In the genomic region with DNA sequence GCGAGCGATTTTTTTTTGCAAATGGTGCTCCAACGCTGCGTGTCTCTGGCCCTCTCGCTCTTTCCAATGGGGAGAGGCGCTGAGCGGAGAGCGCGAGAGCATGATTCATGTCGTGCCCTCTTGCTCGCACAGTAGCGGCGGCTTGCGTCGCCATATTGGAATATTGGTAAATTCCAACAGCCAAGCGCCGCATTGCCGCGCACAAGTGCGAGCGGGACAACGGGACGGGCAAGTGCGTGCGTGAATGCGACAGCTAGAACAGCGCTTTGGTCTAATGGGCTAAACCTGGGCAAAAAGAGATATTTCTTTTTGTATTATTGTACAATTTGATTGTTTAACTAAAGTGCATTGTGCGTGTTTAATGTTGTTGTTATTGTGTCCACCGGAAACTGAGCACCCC, we compare ENCODE assay signal across 1 fruit fly cellular context.
TF ChIP-seq lines count a peak whose summit lies in the region.

No protein-coding gene starts in this region.

TF ChIP-seq in whole organism, embryonic, 481 proteins besides CTCF, POLR2A, EP300 and RAD21 (continued from another document):
- peak; percentile 62; the same call in 1 of the 2 replicates for TF ChIP-seq NFAT (GFP tag; IDR thresholded peaks at IDR 0.05; lab: Robert Waterston, UW)
- TF ChIP-seq kni (GFP tag; optimal IDR thresholded peaks at IDR 0.05; lab: Kevin White, UChicago), result peak; percentile 55
- TF ChIP-seq Deaf1 (tag; optimal IDR thresholded peaks at IDR 0.05; lab: Kevin White, UChicago), result peak; percentile 55
- no peak for TF ChIP-seq pum (GFP tag; optimal IDR thresholded peaks at IDR 0.05; lab: Kevin White, UChicago)
- TF ChIP-seq CG33557 (GFP tag; optimal IDR thresholded peaks at IDR 0.05; lab: Kevin White, UChicago), result peak; percentile 46
- TF ChIP-seq ato (GFP tag; IDR thresholded peaks at IDR 0.05; lab: Robert Waterston, UW; ENCODE audit: partially characterized antibody), result 0 out of 2 replicates have a peak, but pooled peaks have one; percentile 43
- TF ChIP-seq CG6689 (GFP tag; IDR thresholded peaks at IDR 0.05; lab: Robert Waterston, UW), result peak; percentile 13; the same call in 1 of the 2 replicates
- peak in 1 of 2 experiments; percentile 72 for TF ChIP-seq Trl (optimal IDR thresholded peaks at IDR 0.05; lab: Kevin White, UChicago)
- TF ChIP-seq Trl (GFP tag; optimal IDR thresholded peaks at IDR 0.05; lab: Kevin White, UChicago), result no peak
- TF ChIP-seq chm (GFP tag; IDR thresholded peaks at IDR 0.05; lab: Robert Waterston, UW), result peak; percentile 59; the same call in 1 of the 2 replicates
- TF ChIP-seq pan (optimal IDR thresholded peaks at IDR 0.05; lab: Kevin White, UChicago), result no peak
- peak in 1 of 2 experiments; percentile 39 for TF ChIP-seq pan (GFP tag; optimal IDR thresholded peaks at IDR 0.05 in 1 of 2, IDR thresholded peaks at IDR 0.05 in 1 of 2)
- TF ChIP-seq phol (tag; optimal IDR thresholded peaks at IDR 0.05; lab: Kevin White, UChicago), result peak; percentile 100
- peak; percentile 54 for TF ChIP-seq Mes4 (GFP tag; optimal IDR thresholded peaks at IDR 0.05; lab: Kevin White, UChicago)
- no peak for TF ChIP-seq CG30431 (GFP tag; optimal IDR thresholded peaks at IDR 0.05; lab: Kevin White, UChicago)
- TF ChIP-seq CG3847 (GFP tag; IDR thresholded peaks at IDR 0.05; lab: Robert Waterston, UW), result peak; percentile 45; the same call in 1 of the 2 replicates
- TF ChIP-seq HmgZ (tag; optimal IDR thresholded peaks at IDR 0.05; lab: Kevin White, UChicago), result peak; percentile 79
- peak; percentile 10 for TF ChIP-seq CG15696 (tag; optimal IDR thresholded peaks at IDR 0.05; lab: Kevin White, UChicago)
- TF ChIP-seq CG31365 (tag; optimal IDR thresholded peaks at IDR 0.05; lab: Kevin White, UChicago), result peak; percentile 3
- no peak for TF ChIP-seq corto (GFP tag; optimal IDR thresholded peaks at IDR 0.05; lab: Kevin White, UChicago)
- TF ChIP-seq mirr (GFP tag; optimal IDR thresholded peaks at IDR 0.05; lab: Kevin White, UChicago), result peak; percentile 49
- TF ChIP-seq onecut (GFP tag; IDR thresholded peaks at IDR 0.05; lab: Robert Waterston, UW), result peak; percentile 87
- peak; percentile 51 for TF ChIP-seq ftz-f1 (GFP tag; optimal IDR thresholded peaks at IDR 0.05; lab: Kevin White, UChicago)
- TF ChIP-seq CG9932 (GFP tag; IDR thresholded peaks at IDR 0.05; lab: Robert Waterston, UW), result peak; percentile 35; the same call in 1 of the 2 replicates
- TF ChIP-seq Adf1 (GFP tag; IDR thresholded peaks at IDR 0.05; lab: Robert Waterston, UW), result peak; percentile 70
- no peak; the same call in 1 of the 2 replicates for TF ChIP-seq CG4360 (GFP tag; IDR thresholded peaks at IDR 0.05; lab: Robert Waterston, UW)
- peak; percentile 15; the same call in 1 of the 3 replicates for TF ChIP-seq Aef1 (GFP tag; IDR thresholded peaks at IDR 0.05; lab: Robert Waterston, UW)
- TF ChIP-seq CG8281 (tag; optimal IDR thresholded peaks at IDR 0.05; lab: Kevin White, UChicago), result peak; percentile 50
- TF ChIP-seq CG13894 (tag; optimal IDR thresholded peaks at IDR 0.05; lab: Kevin White, UChicago), result peak; percentile 28
- peak; percentile 19 for TF ChIP-seq CG18619 (GFP tag; optimal IDR thresholded peaks at IDR 0.05; lab: Kevin White, UChicago)
- TF ChIP-seq CG15514 (GFP tag; optimal IDR thresholded peaks at IDR 0.05; lab: Kevin White, UChicago), result peak; percentile 51
- TF ChIP-seq Xrp1 (GFP tag; IDR thresholded peaks at IDR 0.05; lab: Robert Waterston, UW), result 0 out of 2 replicates have a peak, but pooled peaks have one; percentile 15
- TF ChIP-seq CG16813 (GFP tag; IDR thresholded peaks at IDR 0.05; lab: Robert Waterston, UW; ENCODE audit: partially characterized antibody), result peak; percentile 56; the same call in 1 of the 3 replicates
- TF ChIP-seq CG1603 (tag; optimal IDR thresholded peaks at IDR 0.05; lab: Kevin White, UChicago), result peak; percentile 17
- peak; percentile 88 for TF ChIP-seq abd-A (tag; optimal IDR thresholded peaks at IDR 0.05; lab: Kevin White, UChicago)
- peak; percentile 52 for TF ChIP-seq dm (GFP tag; optimal IDR thresholded peaks at IDR 0.05; lab: Kevin White, UChicago)
